Worm (Caenorhabditis elegans) whole organism, late embryonic: ENCODE measurements around the gene F58F9.1.

Experiments
- C38D4.7 ChIP-seq: fragments of 200-800 bp; sonication (Bioruptor generic); optimal IDR thresholded peaks from 2 replicates; lab custom pipeline; 2018; ENCODE audit warnings: mild to moderate bottlenecking, missing genetic modification characterization, moderate library complexity, missing compliant biosample characterization
- K02D7.2 ChIP-seq: sonication (generic microtip); optimal IDR thresholded peaks from 2 replicates; lab custom pipeline; 2017; ENCODE audit warnings: mild to moderate bottlenecking, missing genetic modification characterization, missing compliant biosample characterization
- K09A11.1 ChIP-seq: sonication (generic microtip); optimal IDR thresholded peaks from 2 replicates; lab custom pipeline; 2017; ENCODE audit warnings: antibody characterized with exemption, mild to moderate bottlenecking, missing genetic modification characterization, missing compliant biosample characterization; ENCODE audit not compliant: insufficient read depth
- T23F11.4 ChIP-seq: fragments of 200-800 bp; sonication (Bioruptor generic); optimal IDR thresholded peaks from 2 replicates; lab custom pipeline; 2018; ENCODE audit warnings: mild to moderate bottlenecking, missing genetic modification characterization, missing compliant biosample characterization
- ahr-1 ChIP-seq: sonication (generic microtip); optimal IDR thresholded peaks from 2 replicates; lab custom pipeline; 2016; ENCODE audit warnings: missing genetic modification characterization, missing compliant biosample characterization
- ama-1 ChIP-seq: fragments of 150-350 bp; optimal IDR thresholded peaks from 2 replicates; lab custom pipeline; 2014
- ceh-14 ChIP-seq: sonication (generic microtip); optimal IDR thresholded peaks from 2 replicates; lab custom pipeline; 2016; ENCODE audit warnings: missing genotype, missing genetic modification characterization, missing compliant biosample characterization
- ceh-2 ChIP-seq: sonication (generic microtip); optimal IDR thresholded peaks from 2 replicates; lab custom pipeline; 2016; ENCODE audit warnings: missing genotype, missing genetic modification characterization, missing compliant biosample characterization
- ceh-24 ChIP-seq: sonication (generic microtip); optimal IDR thresholded peaks from 2 replicates; lab custom pipeline; 2016; ENCODE audit warnings: mild to moderate bottlenecking, missing genetic modification characterization, missing compliant biosample characterization
- ceh-30 ChIP-seq: fragments of 150-350 bp; optimal IDR thresholded peaks from 2 replicates; lab custom pipeline; 2014; ENCODE audit warnings: missing biosample characterization, missing genetic modification characterization
- ceh-48 ChIP-seq: sonication (generic microtip); optimal IDR thresholded peaks from 2 replicates; lab custom pipeline; 2016; ENCODE audit warnings: missing genetic modification characterization, inconsistent platforms, missing compliant biosample characterization
- dve-1 ChIP-seq: sonication (generic microtip); optimal IDR thresholded peaks from 2 replicates; lab custom pipeline; 2017; ENCODE audit warnings: antibody characterized with exemption, mild to moderate bottlenecking, missing genetic modification characterization, missing compliant biosample characterization
- elt-2 ChIP-seq: sonication (generic microtip); optimal IDR thresholded peaks from 2 replicates; lab custom pipeline; 2016; ENCODE audit warnings: missing genetic modification reagents, missing genetic modification characterization, missing compliant biosample characterization
- elt-4 ChIP-seq: sonication (generic microtip); optimal IDR thresholded peaks from 2 replicates; lab custom pipeline; 2016; ENCODE audit warnings: missing genetic modification characterization, missing compliant biosample characterization
- ets-4 ChIP-seq: sonication (generic microtip); optimal IDR thresholded peaks from 2 replicates; lab custom pipeline; 2016; ENCODE audit warnings: missing genetic modification characterization, missing compliant biosample characterization
- fkh-10 ChIP-seq: fragments of 150-350 bp; optimal IDR thresholded peaks from 2 replicates; lab custom pipeline; 2014; ENCODE audit warnings: missing biosample characterization, missing genetic modification reagents, missing genetic modification characterization
- fkh-6 ChIP-seq: sonication (generic microtip); optimal IDR thresholded peaks from 2 replicates; lab custom pipeline; 2016; ENCODE audit warnings: missing genetic modification characterization, missing compliant biosample characterization
- hlh-30 ChIP-seq: sonication (generic microtip); optimal IDR thresholded peaks from 2 replicates; lab custom pipeline; 2017; ENCODE audit warnings: antibody characterized with exemption, missing genetic modification characterization, missing compliant biosample characterization; ENCODE audit not compliant: insufficient read depth
- hlh-6 ChIP-seq: sonication (generic microtip); optimal IDR thresholded peaks from 2 replicates; lab custom pipeline; 2016; ENCODE audit warnings: missing genotype, missing genetic modification characterization, missing compliant biosample characterization
- hlh-8 ChIP-seq: sonication (generic microtip); optimal IDR thresholded peaks from 2 replicates; lab custom pipeline; 2016; ENCODE audit warnings: missing genotype, missing genetic modification characterization, missing compliant biosample characterization
- madf-2 ChIP-seq: sonication (generic microtip); optimal IDR thresholded peaks from 2 replicates; lab custom pipeline; 2017; ENCODE audit warnings: missing genetic modification characterization, missing compliant biosample characterization
- mec-3 ChIP-seq: sonication (generic microtip); optimal IDR thresholded peaks from 2 replicates; lab custom pipeline; 2016; ENCODE audit warnings: borderline replicate concordance, missing genetic modification characterization, missing compliant biosample characterization
- nfya-1 ChIP-seq: sonication (generic microtip); optimal IDR thresholded peaks from 2 replicates; lab custom pipeline; 2017; ENCODE audit warnings: missing genetic modification characterization, mild to moderate bottlenecking, missing compliant biosample characterization, antibody characterized with exemption, moderate library complexity
- pax-1 ChIP-seq: fragments of 150-350 bp; optimal IDR thresholded peaks from 2 replicates; lab custom pipeline; 2014; ENCODE audit warnings: missing biosample characterization, missing genetic modification characterization
- pha-2 ChIP-seq: sonication (generic microtip); optimal IDR thresholded peaks from 2 replicates; lab custom pipeline; 2017; ENCODE audit warnings: mild to moderate bottlenecking, missing genetic modification characterization, missing compliant biosample characterization
- pha-4 ChIP-seq: fragments of 150-350 bp; optimal IDR thresholded peaks from 2 replicates; lab custom pipeline; 2018; ENCODE audit warnings: missing biosample characterization, missing genetic modification reagents, missing genetic modification characterization
- pqm-1 ChIP-seq: sonication (generic microtip); optimal IDR thresholded peaks from 2 replicates; lab custom pipeline; 2016; ENCODE audit warnings: missing genetic modification characterization, missing compliant biosample characterization
- pros-1 ChIP-seq: fragments of 150-350 bp; optimal IDR thresholded peaks from 2 replicates; lab custom pipeline; 2014; ENCODE audit warnings: missing biosample characterization, missing genetic modification reagents, missing genetic modification characterization
- ref-2 ChIP-seq: sonication (generic microtip); optimal IDR thresholded peaks from 2 replicates; lab custom pipeline; 2016; ENCODE audit warnings: missing genetic modification characterization, missing compliant biosample characterization
- rnt-1 ChIP-seq: sonication (generic microtip); optimal IDR thresholded peaks from 2 replicates; lab custom pipeline; 2016; ENCODE audit warnings: missing genetic modification characterization, missing compliant biosample characterization
- sox-2 ChIP-seq: fragments of 200-800 bp; sonication (Bioruptor generic); IDR thresholded peaks from 2 replicates; pipeline ENCODE4 v1.3.6; 2022; ENCODE audit warnings: missing genetic modification reagents, missing genetic modification characterization, missing compliant biosample characterization
- sox-4 ChIP-seq: sonication (generic microtip); optimal IDR thresholded peaks from 2 replicates; lab custom pipeline; 2017; ENCODE audit warnings: mild to moderate bottlenecking, missing genetic modification characterization, inconsistent platforms, missing compliant biosample characterization
- syd-9 ChIP-seq: sonication (generic microtip); optimal IDR thresholded peaks from 2 replicates; lab custom pipeline; 2016; ENCODE audit warnings: mild to moderate bottlenecking, missing genetic modification characterization, moderate library complexity, missing compliant biosample characterization
- ttx-3 ChIP-seq: sonication (generic microtip); optimal IDR thresholded peaks from 2 replicates; lab custom pipeline; 2016; ENCODE audit warnings: missing genetic modification reagents, missing genetic modification characterization, missing compliant biosample characterization
- unc-86 ChIP-seq: sonication (generic microtip); optimal IDR thresholded peaks from 2 replicates; lab custom pipeline; 2016; ENCODE audit warnings: missing genetic modification characterization, missing compliant biosample characterization
- ztf-16 ChIP-seq: sonication (generic microtip); optimal IDR thresholded peaks from 2 replicates; lab custom pipeline; 2017; ENCODE audit warnings: missing genetic modification characterization, missing compliant biosample characterization

Gene F58F9.1

ce11 chrIV:6266499-6266898 lies 16.9 kb downstream of the F58F9.1 start, which contains the start of gene srv-29:
TSS of gene srv-29 (minus strand) at chrIV:6266599.
- TF ChIP-seq ztf-16 (tag; lab: Kevin White, UChicago) (no peak), ceh-24 (tag; lab: Kevin White, UChicago) (no peak), pqm-1 (no peak), dve-1 (no peak), sox-4 (no peak), pros-1 (no peak), madf-2 (tag; lab: Kevin White, UChicago) (no peak), ama-1 (lab: Kevin White, UChicago) (no peak), ceh-14 (tag; lab: Kevin White, UChicago) (no peak), fkh-10 (no peak), T23F11.4 (no peak)
- TF ChIP-seq, all 69 proteins: peak for 0

DNA sequence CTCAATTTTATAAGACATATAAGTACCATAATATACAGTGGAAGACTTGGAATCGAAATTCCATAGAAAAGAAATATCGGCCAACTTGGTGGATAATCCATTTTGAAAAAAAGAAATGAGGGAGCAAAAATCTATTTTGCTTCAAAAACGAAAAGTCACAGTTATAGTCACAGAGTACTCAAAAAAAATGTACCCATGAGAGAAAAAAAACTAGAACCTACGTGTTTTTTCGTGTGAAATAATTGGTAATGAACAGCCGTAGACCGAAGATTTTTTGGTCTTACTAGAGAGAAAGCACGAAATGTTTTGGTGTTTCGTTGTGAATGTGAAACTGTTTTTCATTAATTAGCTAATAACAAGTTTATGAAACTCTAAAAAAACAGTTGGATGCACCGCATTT lies 19.7 kb downstream of the F58F9.1 start, which contains the start of gene srv-30:
TSS of gene srv-30 (minus strand) at position 101 of the 400 bp plus-strand sequence.
- TF ChIP-seq ets-4 (tag; lab: Kevin White, UChicago) (no peak), fkh-6 (no peak)

DNA sequence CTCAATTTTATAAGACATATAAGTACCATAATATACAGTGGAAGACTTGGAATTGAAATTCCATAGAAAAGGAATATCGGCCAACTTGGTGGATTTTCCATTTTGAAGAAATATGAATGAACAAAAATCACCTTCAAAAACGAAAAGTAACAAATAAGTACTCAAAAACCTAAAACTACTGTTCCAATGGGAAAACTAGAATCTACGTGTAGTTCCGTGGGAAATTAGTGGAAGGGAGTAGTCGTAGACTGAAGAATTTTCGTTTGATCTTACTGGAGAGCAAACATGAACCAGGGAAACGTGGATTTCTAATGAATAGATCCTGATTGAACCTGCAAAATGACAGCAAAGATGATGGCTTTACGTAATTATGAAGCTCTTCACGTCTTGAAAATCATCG lies 22.3 kb downstream of the F58F9.1 start, which contains the start of gene srv-31:
TSS of gene srv-31 (minus strand) at position 101 of the 400 bp plus-strand sequence.
- no peak for TF ChIP-seq pros-1
- TF ChIP-seq pha-2 (tag; lab: Kevin White, UChicago): no peak
- TF ChIP-seq K09A11.1 (tag; lab: Kevin White, UChicago): no peak
- no peak for TF ChIP-seq ref-2 (tag; lab: Kevin White, UChicago)
- no peak for TF ChIP-seq pax-1 (tag; lab: Kevin White, UChicago)
- no peak for TF ChIP-seq ceh-30 (tag; lab: Kevin White, UChicago)
- TF ChIP-seq ztf-16 (tag; lab: Kevin White, UChicago): no peak
- no peak for TF ChIP-seq hlh-6 (tag; lab: Kevin White, UChicago)
- no peak for TF ChIP-seq ahr-1
- TF ChIP-seq elt-2 (tag; lab: Kevin White, UChicago): no peak
- TF ChIP-seq ttx-3 (tag; lab: Kevin White, UChicago): no peak
- TF ChIP-seq sox-4: no peak
- no peak for TF ChIP-seq sox-2 (GFP tag; lab: Robert Waterston, UW)
- no peak for TF ChIP-seq dve-1
- no peak for TF ChIP-seq K02D7.2 (tag; lab: Kevin White, UChicago)
- no peak for TF ChIP-seq unc-86 (tag; lab: Kevin White, UChicago)
- no peak for TF ChIP-seq ets-4 (tag; lab: Kevin White, UChicago)
- no peak for TF ChIP-seq syd-9 (tag; lab: Kevin White, UChicago)
- no peak for TF ChIP-seq pha-4 (tag; lab: Kevin White, UChicago)
- TF ChIP-seq hlh-30 (tag; lab: Kevin White, UChicago): no peak

DNA sequence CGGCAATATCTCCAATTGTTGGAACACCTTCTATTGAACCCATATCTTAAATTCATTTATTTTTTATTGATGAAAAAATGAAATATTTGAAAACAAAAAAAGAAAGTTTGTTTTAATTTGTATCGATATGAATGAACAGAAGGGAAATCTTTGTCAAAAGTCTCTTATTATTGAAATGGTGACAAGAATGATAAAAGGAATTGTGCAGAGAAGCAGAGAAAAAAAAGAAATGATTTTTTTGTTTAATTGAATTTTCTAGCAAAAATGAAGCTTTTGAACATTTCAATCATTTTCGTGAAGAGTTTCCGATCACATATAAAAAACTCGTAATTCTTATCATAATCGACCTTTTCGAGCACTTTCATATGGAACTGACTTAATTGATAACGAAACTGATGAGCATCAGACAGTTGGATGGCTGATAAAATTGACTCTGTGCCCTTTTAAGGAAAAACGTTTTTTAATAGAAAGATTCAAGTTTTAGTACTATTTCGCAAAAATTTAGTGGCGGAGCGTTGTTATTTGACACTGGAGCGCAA lies 26.1 kb downstream of the F58F9.1 start, which contains the start of the genes aat-4 and T13A10.1:
TSS of gene aat-4 (minus strand) at position 51 of the 539 bp plus-strand sequence.
TSS of gene T13A10.1 (plus strand) at position 411 of the 539 bp plus-strand sequence.
- TF ChIP-seq ceh-48 (tag; lab: Kevin White, UChicago): no peak
- TF ChIP-seq elt-2 (tag; lab: Kevin White, UChicago): peak; percentile 78

DNA sequence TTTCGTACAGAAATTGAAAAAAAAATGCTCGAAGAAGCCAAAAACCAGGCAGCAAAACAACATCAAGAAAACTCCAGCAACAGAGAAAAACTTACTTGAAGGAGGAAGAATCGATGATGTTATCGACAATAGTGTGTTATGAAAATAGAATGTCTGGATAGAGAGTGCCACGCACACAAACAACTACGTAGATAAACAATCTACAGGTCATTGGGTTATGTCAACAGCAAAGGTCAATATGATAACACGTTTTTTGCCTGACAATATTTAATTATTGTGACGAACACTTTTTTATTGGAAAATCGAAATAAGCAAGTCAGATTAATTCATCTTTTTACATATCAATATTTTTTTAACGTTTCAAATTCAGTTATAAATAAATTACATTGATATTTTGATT lies 29.8 kb downstream of the F58F9.1 start, which contains the start of gene sams-5:
TSS of gene sams-5 (minus strand) at position 131 of the 400 bp plus-strand sequence.
- peak; percentile 58 for TF ChIP-seq elt-2 (tag; lab: Kevin White, UChicago)
- TF ChIP-seq nfya-1: no peak

DNA sequence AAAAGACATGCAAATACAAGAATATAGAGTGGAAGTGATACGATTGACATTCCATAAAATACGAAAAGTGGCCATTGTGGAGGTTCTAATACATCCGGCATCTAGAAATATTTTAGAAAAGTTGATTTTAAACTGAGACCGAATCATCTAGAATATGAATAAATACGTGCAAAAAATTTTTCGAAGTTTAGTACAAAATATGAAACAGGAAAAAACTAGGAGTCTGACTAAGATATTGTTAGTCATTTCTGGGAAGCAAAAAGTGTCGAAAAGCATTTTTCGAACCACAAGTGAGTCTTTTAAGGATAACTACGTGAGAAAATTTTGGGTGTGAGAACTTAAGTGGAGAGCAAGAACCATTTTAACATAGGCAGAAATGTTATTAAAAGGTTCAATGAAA lies 32.5 kb downstream of the F58F9.1 start, which contains the start of gene srv-32:
TSS of gene srv-32 (minus strand) at position 101 of the 400 bp plus-strand sequence.
- TF ChIP-seq ceh-2 (tag; lab: Kevin White, UChicago) (no peak), rnt-1 (tag; lab: Kevin White, UChicago) (no peak), hlh-8 (tag; lab: Kevin White, UChicago) (no peak), T23F11.4 (no peak), mec-3 (tag; lab: Kevin White, UChicago) (no peak), K09A11.1 (tag; lab: Kevin White, UChicago) (no peak), C38D4.7 (no peak), elt-4 (tag; lab: Kevin White, UChicago) (no peak)
